Fruit fly (Drosophila melanogaster): ENCODE data around the gene ATPsynbetaL.
A peak's percentile ranks its signal among the peaks of the same experiment; 100 is the strongest.

ATPsynbetaL gene

DNA sequence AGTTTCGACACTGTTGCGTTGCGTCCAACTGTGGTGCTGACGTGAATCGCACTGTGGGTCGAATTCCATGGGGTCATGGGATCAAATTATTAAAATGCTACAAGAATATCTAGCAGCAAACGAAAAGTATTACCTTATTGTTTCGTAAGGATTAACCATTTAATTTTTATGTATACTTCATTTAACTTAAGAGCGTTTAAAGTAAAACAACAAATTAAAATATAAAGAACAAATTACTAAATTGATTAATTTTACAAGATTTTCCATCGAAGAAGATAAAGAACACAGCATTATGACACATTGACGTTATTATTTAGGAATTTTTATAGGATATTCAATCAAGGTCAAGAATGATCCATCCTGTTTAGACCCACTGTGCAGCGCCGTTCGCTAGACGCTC lies 43.5 kb upstream of the ATPsynbetaL start (continued):
- TF ChIP-seq fd64A (GFP tag; optimal IDR thresholded peaks at IDR 0.05): no peak
- no peak for TF ChIP-seq pb (GFP tag; optimal IDR thresholded peaks at IDR 0.05)
- TF ChIP-seq Hsf (GFP tag; optimal IDR thresholded peaks at IDR 0.05): peak; percentile 52
- TF ChIP-seq CG10654 (GFP tag; optimal IDR thresholded peaks at IDR 0.05): no peak
- no peak; the same call in none of the 2 replicates for TF ChIP-seq CG32532 (GFP tag; IDR thresholded peaks at IDR 0.05)
- TF ChIP-seq CG3065 (GFP tag; optimal IDR thresholded peaks at IDR 0.05): no peak
- 0 out of 3 replicates have a peak, but pooled peaks have one; percentile 22 for TF ChIP-seq CG34422 (GFP tag; IDR thresholded peaks at IDR 0.05)
- no peak for TF ChIP-seq crc (GFP tag; optimal IDR thresholded peaks at IDR 0.05)
- TF ChIP-seq CG5180 (GFP tag; optimal IDR thresholded peaks at IDR 0.05): peak; percentile 17
- TF ChIP-seq unpg (GFP tag; optimal IDR thresholded peaks at IDR 0.05): peak; percentile 50
- no peak for TF ChIP-seq CG8290 (GFP tag; optimal IDR thresholded peaks at IDR 0.05)
- no peak for TF ChIP-seq CG8290 (tag; optimal IDR thresholded peaks at IDR 0.05)
- TF ChIP-seq dysf (GFP tag; IDR thresholded peaks at IDR 0.05): peak; percentile 61
- 0 out of 2 replicates have a peak, but pooled peaks have one; percentile 19 for TF ChIP-seq wor (GFP tag; IDR thresholded peaks at IDR 0.05)
- TF ChIP-seq CG6689 (GFP tag; IDR thresholded peaks at IDR 0.05): peak; percentile 71
- peak; percentile 54 for TF ChIP-seq CG8388 (GFP tag; optimal IDR thresholded peaks at IDR 0.05)
- TF ChIP-seq Oli (tag; optimal IDR thresholded peaks at IDR 0.05): peak; percentile 68
- no peak for TF ChIP-seq CG10274 (GFP tag; optimal IDR thresholded peaks at IDR 0.05)
- TF ChIP-seq sug (tag; optimal IDR thresholded peaks at IDR 0.05): peak; percentile 6
- TF ChIP-seq Meics (GFP tag; optimal IDR thresholded peaks at IDR 0.05): peak; percentile 32
- peak; percentile 17; the same call in 1 of the 2 replicates for TF ChIP-seq CG10366 (GFP tag; IDR thresholded peaks at IDR 0.05)
- TF ChIP-seq B-H1 (GFP tag; IDR thresholded peaks at IDR 0.05): no peak
- TF ChIP-seq sd (tag; optimal IDR thresholded peaks at IDR 0.05): no peak
- peak; percentile 65 for TF ChIP-seq Ptx1 (GFP tag; IDR thresholded peaks at IDR 0.05)
- TF ChIP-seq CG1832 (GFP tag; optimal IDR thresholded peaks at IDR 0.05): no peak
- peak; percentile 30 for TF ChIP-seq CG13775 (GFP tag; optimal IDR thresholded peaks at IDR 0.05)
- TF ChIP-seq CG7839 (tag; optimal IDR thresholded peaks at IDR 0.05): peak; percentile 65
- peak; percentile 42 for TF ChIP-seq CG18619 (GFP tag; optimal IDR thresholded peaks at IDR 0.05)
- no peak for TF ChIP-seq BEAF-32 (GFP tag; optimal IDR thresholded peaks at IDR 0.05)
- TF ChIP-seq CG15269 (tag; optimal IDR thresholded peaks at IDR 0.05): peak; percentile 68
- no peak for TF ChIP-seq Ets97D (GFP tag; optimal IDR thresholded peaks at IDR 0.05)
- no peak for TF ChIP-seq CG9932 (GFP tag; IDR thresholded peaks at IDR 0.05)
- TF ChIP-seq Ravus (GFP tag; IDR thresholded peaks at IDR 0.05): no peak
- TF ChIP-seq D19B (GFP tag; optimal IDR thresholded peaks at IDR 0.05): peak; percentile 26
- TF ChIP-seq CG10979 (tag; optimal IDR thresholded peaks at IDR 0.05): peak; percentile 49
- no peak for TF ChIP-seq amos (GFP tag; IDR thresholded peaks at IDR 0.05; ENCODE audit: partially characterized antibody)
- TF ChIP-seq stc (GFP tag; IDR thresholded peaks at IDR 0.05): peak; percentile 26; the same call in 1 of the 2 replicates
- peak; percentile 40 for TF ChIP-seq Nf-YC (tag; optimal IDR thresholded peaks at IDR 0.05)
- no peak for TF ChIP-seq hkb (optimal IDR thresholded peaks at IDR 0.05)
- peak; percentile 61 for TF ChIP-seq hkb (GFP tag; IDR thresholded peaks at IDR 0.05)
- no peak for TF ChIP-seq CG18764 (GFP tag; optimal IDR thresholded peaks at IDR 0.05)
- no peak for TF ChIP-seq CG11085 (GFP tag; IDR thresholded peaks at IDR 0.05)
- peak; percentile 13 for TF ChIP-seq caup (GFP tag; optimal IDR thresholded peaks at IDR 0.05; ENCODE audit: severe bottlenecking)
- no peak for TF ChIP-seq CG11456 (GFP tag; IDR thresholded peaks at IDR 0.05)
- no peak for TF ChIP-seq CG12769 (tag; optimal IDR thresholded peaks at IDR 0.05)
- TF ChIP-seq E2f1 (GFP tag; IDR thresholded peaks at IDR 0.05): 0 out of 2 replicates have a peak, but pooled peaks have one; percentile 6
- TF ChIP-seq CG9727 (GFP tag; optimal IDR thresholded peaks at IDR 0.05): peak; percentile 64
- 0 out of 2 replicates have a peak, but pooled peaks have one; percentile 20 for TF ChIP-seq ara (GFP tag; IDR thresholded peaks at IDR 0.05)
- peak; percentile 46 for TF ChIP-seq CG8924 (tag; optimal IDR thresholded peaks at IDR 0.05)
- TF ChIP-seq CG14441 (GFP tag; IDR thresholded peaks at IDR 0.05): no peak
- no peak for TF ChIP-seq dan (GFP tag; IDR thresholded peaks at IDR 0.05)
- no peak for TF ChIP-seq pho (GFP tag; optimal IDR thresholded peaks at IDR 0.05)

All from whole organism, embryonic.